Fruit fly (Drosophila melanogaster): ENCODE measurements around the gene CG9500.

The CG9500 gene

DNA sequence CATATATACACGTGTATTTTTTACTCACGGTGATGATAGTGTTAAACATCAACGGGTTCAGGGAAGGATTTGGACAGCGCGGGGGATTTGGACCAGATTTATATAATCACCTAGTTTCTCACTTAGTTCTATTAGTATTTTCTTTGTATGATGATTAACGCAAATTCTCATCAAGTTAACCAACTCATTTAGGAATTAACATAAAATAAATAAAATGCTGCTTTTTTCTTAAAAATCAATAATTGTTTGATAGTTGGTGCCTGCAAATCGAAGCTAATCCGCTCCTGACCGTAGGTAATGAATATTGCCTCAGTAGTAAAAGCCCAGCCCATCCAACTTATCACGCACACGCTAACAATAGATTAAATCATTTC lies 6.3 kb downstream of the CG9500 start (continued):
- TF ChIP-seq Optix (GFP tag; IDR thresholded peaks at IDR 0.05) (peak; percentile 63; the same call in 2 of the 3 replicates), croc (GFP tag; conservative IDR thresholded peaks at IDR 0.05) (peak; percentile 59; the same call in 2 of the 3 replicates), CG17359 (tag; optimal IDR thresholded peaks at IDR 0.05) (peak; percentile 84), fu2 (GFP tag; optimal IDR thresholded peaks at IDR 0.05) (peak; percentile 77), knrl (GFP tag; IDR thresholded peaks at IDR 0.05; ENCODE audit: partially characterized antibody) (peak; percentile 47; the same call in 1 of the 3 replicates), slou (GFP tag; optimal IDR thresholded peaks at IDR 0.05) (peak; percentile 80), prd (optimal IDR thresholded peaks at IDR 0.05) (no peak), prd (GFP tag; IDR thresholded peaks at IDR 0.05) (peak; percentile 90), Hsf (GFP tag; optimal IDR thresholded peaks at IDR 0.05) (peak; percentile 80), HLH4C (GFP tag; IDR thresholded peaks at IDR 0.05; ENCODE audit: partially characterized antibody) (0 out of 3 replicates have a peak, but pooled peaks have one; percentile 39), Meics (GFP tag; optimal IDR thresholded peaks at IDR 0.05) (peak; percentile 87), CG18619 (GFP tag; optimal IDR thresholded peaks at IDR 0.05) (peak; percentile 82), hbn (GFP tag; IDR thresholded peaks at IDR 0.05; ENCODE audit: partially characterized antibody) (no peak), NfI (GFP tag; optimal IDR thresholded peaks at IDR 0.05) (peak; percentile 89), CG4617 (GFP tag; optimal IDR thresholded peaks at IDR 0.05; ENCODE audit: borderline replicate concordance) (peak; percentile 38), CG2199 (GFP tag; IDR thresholded peaks at IDR 0.05) (no peak), exex (tag; optimal IDR thresholded peaks at IDR 0.05) (peak; percentile 84), CG8290 (GFP tag; optimal IDR thresholded peaks at IDR 0.05) (peak; percentile 33), CG8290 (tag; optimal IDR thresholded peaks at IDR 0.05) (no peak), CG6854 (GFP tag; optimal IDR thresholded peaks at IDR 0.05) (peak; percentile 72), CG9817 (tag; optimal IDR thresholded peaks at IDR 0.05) (peak; percentile 94), slp2 (GFP tag; optimal IDR thresholded peaks at IDR 0.05) (peak; percentile 36), CG9797 (GFP tag; optimal IDR thresholded peaks at IDR 0.05) (no peak), CG4282 (GFP tag; optimal IDR thresholded peaks at IDR 0.05) (peak; percentile 30), CG11085 (GFP tag; IDR thresholded peaks at IDR 0.05) (peak; percentile 76), nerfin-2 (GFP tag; IDR thresholded peaks at IDR 0.05; ENCODE audit: partially characterized antibody) (no peak), gcm (GFP tag; optimal IDR thresholded peaks at IDR 0.05) (peak; percentile 17), CG6689 (GFP tag; IDR thresholded peaks at IDR 0.05) (peak; percentile 82), Camta (GFP tag; optimal IDR thresholded peaks at IDR 0.05) (peak; percentile 64), tap (tag; optimal IDR thresholded peaks at IDR 0.05) (peak; percentile 78), ham (GFP tag; IDR thresholded peaks at IDR 0.05) (peak; percentile 51; the same call in 1 of the 2 replicates), ind (GFP tag; optimal IDR thresholded peaks at IDR 0.05) (peak; percentile 85), CG6175 (GFP tag; IDR thresholded peaks at IDR 0.05) (peak; percentile 57; the same call in 2 of the 3 replicates), chinmo (GFP tag; IDR thresholded peaks at IDR 0.05; ENCODE audit: partially characterized antibody) (no peak), Aef1 (GFP tag; IDR thresholded peaks at IDR 0.05) (peak; percentile 91), Max (GFP tag; optimal IDR thresholded peaks at IDR 0.05) (peak; percentile 69), CG12391 (tag; optimal IDR thresholded peaks at IDR 0.05) (peak; percentile 80), lov (optimal IDR thresholded peaks at IDR 0.05) (no peak), lov (GFP tag; IDR thresholded peaks at IDR 0.05) (no peak), CHES-1-like (GFP tag; optimal IDR thresholded peaks at IDR 0.05) (peak; percentile 83), NC2β (GFP tag; optimal IDR thresholded peaks at IDR 0.05) (peak; percentile 43), vfl (GFP tag; optimal IDR thresholded peaks at IDR 0.05) (peak; percentile 79), corto (GFP tag; optimal IDR thresholded peaks at IDR 0.05) (no peak), D (optimal IDR thresholded peaks at IDR 0.05) (no peak), D (GFP tag; optimal IDR thresholded peaks at IDR 0.05) (peak; percentile 63), CG15269 (tag; optimal IDR thresholded peaks at IDR 0.05) (peak; percentile 91), otp (GFP tag; IDR thresholded peaks at IDR 0.05) (peak; percentile 47; the same call in 1 of the 3 replicates), Rx (GFP tag; IDR thresholded peaks at IDR 0.05) (peak; percentile 82), rib (GFP tag; IDR thresholded peaks at IDR 0.05) (peak; percentile 85), pros (GFP tag; optimal IDR thresholded peaks at IDR 0.05) (no peak), CG11723 (GFP tag; optimal IDR thresholded peaks at IDR 0.05) (peak; percentile 69), CG8089 (GFP tag; optimal IDR thresholded peaks at IDR 0.05) (peak; percentile 37)

Measured in whole organism, embryonic.